Fruit fly (Drosophila melanogaster): ENCODE data around the gene CG31820.

DNA sequence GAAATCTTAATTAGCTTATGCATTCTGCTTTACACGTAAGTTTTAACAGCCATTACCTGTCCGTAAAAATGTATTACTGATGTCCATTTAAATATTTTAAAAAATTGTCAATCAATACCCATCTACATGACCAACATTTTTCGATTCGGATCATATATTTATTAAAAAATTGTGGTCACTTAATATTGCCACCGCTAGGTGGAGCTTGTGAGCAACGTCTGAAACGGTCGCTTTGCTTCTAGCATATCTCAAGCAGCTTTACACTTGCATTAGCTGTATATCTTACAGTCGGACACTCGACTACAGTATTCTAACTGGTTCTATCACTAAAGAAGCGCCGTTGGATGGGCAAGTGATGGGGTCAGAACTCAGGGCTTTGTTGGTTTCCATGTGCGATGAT is 20.6 kb upstream of the CG31820 start:
- TF ChIP-seq sv (GFP tag; optimal IDR thresholded peaks at IDR 0.05) (no peak), br (GFP tag; optimal IDR thresholded peaks at IDR 0.05) (no peak)
